Fruit fly (Drosophila melanogaster) whole organism, embryonic: ENCODE results near the gene MESR6.
A peak's percentile ranks its signal among the peaks of the same experiment; 100 is the strongest.

ENCODE experiments used
- CG11085 ChIP-seq: fragments of 200-800 bp; sonication (Bioruptor generic); IDR thresholded peaks from 2 replicates; pipeline ENCODE4 v1.3.6; 2022; ENCODE audit warnings: missing biosample characterization, missing genetic modification characterization
- CG11398 ChIP-seq: fragments of 200-800 bp; sonication (Bioruptor generic); optimal IDR thresholded peaks from 2 replicates; lab custom pipeline; 2016; ENCODE audit warnings: missing biosample characterization, missing genetic modification characterization
- CG12071 ChIP-seq: fragments of 200-800 bp; sonication (Bioruptor generic); optimal IDR thresholded peaks from 3 replicates; lab custom pipeline; 2018; ENCODE audit warnings: missing biosample characterization, mild to moderate bottlenecking, missing genetic modification characterization
- CG13775 ChIP-seq: fragments of 200-800 bp; sonication (Bioruptor generic); optimal IDR thresholded peaks from 3 replicates; lab custom pipeline; 2017; ENCODE audit warnings: missing biosample characterization, mild to moderate bottlenecking, missing genetic modification characterization
- CG1603 ChIP-seq: fragments of 200-800 bp; sonication (Bioruptor generic); optimal IDR thresholded peaks from 2 replicates; lab custom pipeline; 2019; ENCODE audit warnings: missing biosample characterization, mild to moderate bottlenecking, missing genetic modification characterization, moderate library complexity
- CG16813 ChIP-seq: fragments of 200-800 bp; sonication (Bioruptor generic); IDR thresholded peaks from 3 replicates; pipeline ENCODE4 v1.3.6; 2022; ENCODE audit warnings: missing biosample characterization, missing genetic modification characterization; ENCODE audit not compliant: partially characterized antibody
- CG17328 ChIP-seq: fragments of 200-800 bp; sonication (Bioruptor generic); IDR thresholded peaks from 2 replicates; pipeline ENCODE4 v1.3.6; 2022; ENCODE audit warnings: missing biosample characterization, missing genetic modification characterization
- CG2199 ChIP-seq: fragments of 200-800 bp; sonication (Bioruptor generic); IDR thresholded peaks from 3 replicates; pipeline ENCODE4 v1.3.6; 2022; ENCODE audit warnings: missing biosample characterization, missing genetic modification characterization
- CG2678 ChIP-seq: fragments of 200-800 bp; sonication (Bioruptor generic); optimal IDR thresholded peaks from 3 replicates; lab custom pipeline; 2019; ENCODE audit warnings: missing biosample characterization, mild to moderate bottlenecking, missing genetic modification characterization, moderate library complexity
- CG34376 ChIP-seq: fragments of 200-800 bp; sonication (Bioruptor generic); optimal IDR thresholded peaks from 2 replicates; lab custom pipeline; 2018; ENCODE audit warnings: missing biosample characterization, mild to moderate bottlenecking, missing genetic modification characterization
- CG42726 ChIP-seq: fragments of 200-800 bp; sonication (Bioruptor generic); IDR thresholded peaks from 2 replicates; pipeline ENCODE4 v1.3.6; 2022; ENCODE audit warnings: missing biosample characterization, missing genetic modification characterization; ENCODE audit not compliant: partially characterized antibody
- CG4404 ChIP-seq: fragments of 200-800 bp; sonication (Bioruptor generic); IDR thresholded peaks from 2 replicates; pipeline ENCODE4 v1.3.6; 2022; ENCODE audit warnings: missing biosample characterization, missing genetic modification characterization
- CG5245 ChIP-seq: fragments of 200-800 bp; sonication (Bioruptor generic); optimal IDR thresholded peaks from 3 replicates; lab custom pipeline; 2016; ENCODE audit warnings: missing biosample characterization, missing genetic modification characterization
- CG6254 ChIP-seq: fragments of 200-800 bp; sonication (Bioruptor generic); optimal IDR thresholded peaks from 3 replicates; lab custom pipeline; 2017; ENCODE audit warnings: mild to moderate bottlenecking, missing biosample characterization, missing genetic modification reagents, missing genetic modification characterization
- CG6272 ChIP-seq: fragments of 200-800 bp; sonication (Bioruptor generic); IDR thresholded peaks from 2 replicates; pipeline ENCODE4 v1.3.6; 2022; ENCODE audit warnings: missing biosample characterization, missing genetic modification characterization
- CG9609 ChIP-seq: fragments of 200-800 bp; sonication (Bioruptor generic); optimal IDR thresholded peaks from 3 replicates; lab custom pipeline; 2016; ENCODE audit warnings: missing biosample characterization, missing genetic modification characterization
- CG9817 ChIP-seq: fragments of 200-800 bp; sonication (Bioruptor generic); optimal IDR thresholded peaks from 2 replicates; lab custom pipeline; 2018; ENCODE audit warnings: missing biosample characterization, mild to moderate bottlenecking, missing genetic modification characterization, moderate library complexity
- Dbx ChIP-seq: fragments of 200-800 bp; sonication (Bioruptor generic); IDR thresholded peaks from 3 replicates; pipeline ENCODE4 v1.3.6; 2022; ENCODE audit warnings: missing biosample characterization, missing genetic modification characterization
- Doc3 ChIP-seq: fragments of 200-800 bp; sonication (Bioruptor generic); IDR thresholded peaks from 3 replicates; pipeline ENCODE4 v1.3.6; 2022; ENCODE audit warnings: missing biosample characterization, missing genetic modification characterization; ENCODE audit not compliant: partially characterized antibody
- Dref ChIP-seq: fragments of 200-800 bp; sonication (Bioruptor generic); IDR thresholded peaks from 2 replicates; pipeline ENCODE4 v1.3.6; 2022; ENCODE audit warnings: missing biosample characterization, missing genetic modification characterization
- Fer1 ChIP-seq: fragments of 200-800 bp; sonication (Bioruptor generic); optimal IDR thresholded peaks from 2 replicates; lab custom pipeline; 2017; ENCODE audit warnings: missing biosample characterization, mild to moderate bottlenecking, missing genetic modification characterization
- Fer2 ChIP-seq: fragments of 200-800 bp; sonication (Bioruptor generic); optimal IDR thresholded peaks from 2 replicates; lab custom pipeline; 2018; ENCODE audit warnings: missing biosample characterization, mild to moderate bottlenecking, missing genetic modification characterization, moderate library complexity
- HLHmδ ChIP-seq: fragments of 200-800 bp; sonication (Bioruptor generic); optimal IDR thresholded peaks from 2 replicates; lab custom pipeline; 2018; ENCODE audit warnings: missing biosample characterization, mild to moderate bottlenecking, missing genetic modification characterization, moderate library complexity
- Hr78 ChIP-seq, 2 experiments: fragments of 200-800 bp in 1 of 2; fragments of >200 bp in 1 of 2; sonication (Bioruptor generic) in 1 of 2; optimal IDR thresholded peaks; 2 replicates each; lab custom pipeline; 2017 to 2019; ENCODE audit warnings: missing biosample characterization in 2 of 2, missing genetic modification characterization in 2 of 2, mild to moderate bottlenecking in 1 of 2, moderate library complexity in 1 of 2
- Mes4 ChIP-seq: fragments of 200-800 bp; sonication (Bioruptor generic); optimal IDR thresholded peaks from 2 replicates; lab custom pipeline; 2016; ENCODE audit warnings: missing biosample characterization, missing genetic modification characterization
- Mrtf ChIP-seq: fragments of 200-800 bp; sonication (Bioruptor generic); IDR thresholded peaks from 3 replicates; pipeline ENCODE4 v1.3.6; 2022; ENCODE audit warnings: missing biosample characterization, missing genetic modification characterization
- Pdp1 ChIP-seq, 2 experiments: fragments of 200-800 bp; sonication (Bioruptor generic); optimal IDR thresholded peaks; 3 replicates each; lab custom pipeline; 2016; ENCODE audit warnings: missing biosample characterization in 2 of 2, missing genetic modification characterization in 2 of 2, mild to moderate bottlenecking in 1 of 2, moderate library complexity in 1 of 2
- Stat92E ChIP-seq, 3 experiments: fragments of >200 bp in 2 of 3; fragments of 200-800 bp in 1 of 3; sonication (Bioruptor generic) in 1 of 3; optimal IDR thresholded peaks; 2 replicates each; lab custom pipeline; 2017 to 2019; ENCODE audit warnings: missing biosample characterization in 3 of 3, missing genetic modification characterization in 3 of 3, mild to moderate bottlenecking in 1 of 3, moderate library complexity in 1 of 3
- Usf ChIP-seq: fragments of 200-800 bp; sonication (Bioruptor generic); optimal IDR thresholded peaks from 2 replicates; lab custom pipeline; 2017; ENCODE audit warnings: missing genotype, missing biosample characterization, missing genetic modification characterization
- bigmax ChIP-seq: fragments of 200-800 bp; sonication (Bioruptor generic); optimal IDR thresholded peaks from 2 replicates; lab custom pipeline; 2018; ENCODE audit warnings: missing biosample characterization, mild to moderate bottlenecking, missing genetic modification characterization
- bsh ChIP-seq, 2 experiments: fragments of 200-800 bp; sonication (Bioruptor generic); optimal IDR thresholded peaks; 2 replicates each; lab custom pipeline; 2017 to 2018; ENCODE audit warnings: mild to moderate bottlenecking in 2 of 2, missing biosample characterization in 2 of 2, missing genetic modification characterization in 2 of 2, moderate library complexity in 1 of 2
- btn ChIP-seq: fragments of 200-800 bp; sonication (Bioruptor generic); optimal IDR thresholded peaks from 2 replicates; lab custom pipeline; 2016; ENCODE audit warnings: missing biosample characterization, missing genetic modification characterization
- crp ChIP-seq, 2 experiments: fragments of 200-800 bp; sonication (Bioruptor generic); optimal IDR thresholded peaks; 2 replicates in 1 of 2; 3 replicates in 1 of 2; lab custom pipeline; 2017; ENCODE audit warnings: missing biosample characterization in 2 of 2, missing genetic modification characterization in 2 of 2, mild to moderate bottlenecking in 1 of 2, moderate library complexity in 1 of 2
- esg ChIP-seq: fragments of 200-800 bp; sonication (Bioruptor generic); conservative IDR thresholded peaks from 2 replicates; pipeline ENCODE4 v1.3.6; 2022; ENCODE audit warnings: missing biosample characterization, missing genetic modification characterization
- gce ChIP-seq: fragments of 200-800 bp; sonication (Bioruptor generic); IDR thresholded peaks from 3 replicates; pipeline ENCODE4 v1.3.6; 2022; ENCODE audit warnings: missing biosample characterization, missing genetic modification characterization
- gem ChIP-seq: fragments of 200-800 bp; sonication (Bioruptor generic); optimal IDR thresholded peaks from 2 replicates; lab custom pipeline; 2019; ENCODE audit warnings: missing biosample characterization, mild to moderate bottlenecking, missing genetic modification characterization, moderate library complexity
- gsb-n ChIP-seq: fragments of 200-800 bp; sonication (Bioruptor generic); optimal IDR thresholded peaks from 3 replicates; lab custom pipeline; 2018; ENCODE audit warnings: missing biosample characterization, mild to moderate bottlenecking, missing genetic modification characterization
- hb ChIP-seq: fragments of 200-800 bp; sonication (Bioruptor generic); IDR thresholded peaks from 3 replicates; pipeline ENCODE4 v1.3.6; 2022; ENCODE audit warnings: missing biosample characterization, missing genetic modification characterization; ENCODE audit not compliant: partially characterized antibody
- ind ChIP-seq: fragments of 200-800 bp; sonication (Bioruptor generic); optimal IDR thresholded peaks from 3 replicates; lab custom pipeline; 2016; ENCODE audit warnings: missing biosample characterization, missing genetic modification characterization
- klu ChIP-seq: fragments of 200-800 bp; sonication (Bioruptor generic); IDR thresholded peaks from 2 replicates; pipeline ENCODE4 v1.3.6; 2022; ENCODE audit warnings: missing biosample characterization, missing genetic modification characterization
- onecut ChIP-seq: fragments of 200-800 bp; sonication (Bioruptor generic); IDR thresholded peaks from 2 replicates; pipeline ENCODE4 v1.3.6; 2022; ENCODE audit warnings: missing biosample characterization, missing genetic modification characterization
- prd ChIP-seq, 3 experiments: fragments of >200 bp in 2 of 3; fragments of 200-800 bp in 1 of 3; sonication (Bioruptor generic) in 1 of 3; optimal IDR thresholded peaks in 2 of 3; IDR thresholded peaks in 1 of 3; 2 replicates in 2 of 3; 3 replicates in 1 of 3; pipeline versions ENCODE4 v1.3.6 to Lab custom; 2017 to 2022; ENCODE audit warnings: missing biosample characterization in 1 of 3, missing genetic modification characterization in 1 of 3
- repo ChIP-seq: fragments of 200-800 bp; sonication (Bioruptor generic); optimal IDR thresholded peaks from 2 replicates; lab custom pipeline; 2016; ENCODE audit warnings: missing biosample characterization, missing genetic modification characterization
- slbo ChIP-seq: fragments of 200-800 bp; sonication (Bioruptor generic); IDR thresholded peaks from 2 replicates; pipeline ENCODE4 v1.3.6; 2022; ENCODE audit warnings: missing biosample characterization, missing genetic modification characterization
- sqz ChIP-seq: fragments of 200-800 bp; sonication (Bioruptor generic); optimal IDR thresholded peaks from 3 replicates; lab custom pipeline; 2018; ENCODE audit warnings: missing biosample characterization, mild to moderate bottlenecking, missing genetic modification characterization
- tna ChIP-seq: fragments of 200-800 bp; sonication (Bioruptor generic); IDR thresholded peaks from 2 replicates; pipeline ENCODE4 v1.3.6; 2022; ENCODE audit warnings: missing biosample characterization, missing genetic modification characterization; ENCODE audit not compliant: partially characterized antibody

The MESR6 gene

DNA sequence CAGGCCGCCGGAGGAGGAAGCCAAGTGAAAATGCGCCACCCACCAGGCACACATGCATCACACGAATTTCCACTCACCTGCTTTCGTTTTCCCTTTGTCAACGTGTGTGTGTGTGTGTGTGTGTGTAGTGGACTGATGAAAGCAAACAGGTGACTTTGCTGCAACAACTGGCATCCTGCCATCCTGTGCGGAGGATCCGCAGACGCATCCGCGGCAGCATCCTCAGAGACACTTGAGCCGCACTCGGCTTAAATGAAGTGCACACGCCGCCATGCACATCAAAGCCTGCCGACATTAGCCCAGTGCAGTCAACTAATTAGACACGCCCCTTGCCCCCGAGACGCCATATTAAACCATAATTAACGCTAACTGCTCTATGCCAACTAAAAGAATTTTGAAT lies 33.6 kb upstream of the MESR6 start:
- TF ChIP-seq hb (GFP tag; lab: Robert Waterston, UW) (0 out of 3 replicates have a peak, but pooled peaks have one; percentile 22), klu (GFP tag; lab: Robert Waterston, UW) (no peak), CG13775 (peak; percentile 91), esg (no peak), Doc3 (GFP tag; lab: Robert Waterston, UW) (no peak), Usf (GFP tag; lab: Kevin White, UChicago) (no peak), CG5245 (no peak), gce (0 out of 3 replicates have a peak, but pooled peaks have one; percentile 8), CG2199 (0 out of 3 replicates have a peak, but pooled peaks have one; percentile 39), bsh (GFP tag; optimal IDR thresholded peaks at IDR 0.05; lab: Kevin White, UChicago) (peak in 1 of 2 experiments; percentile 22), onecut (GFP tag; lab: Robert Waterston, UW) (no peak), CG11085 (0 out of 2 replicates have a peak, but pooled peaks have one; percentile 7), Hr78 (GFP tag; optimal IDR thresholded peaks at IDR 0.05; lab: Kevin White, UChicago) (no peak), Dbx (0 out of 3 replicates have a peak, but pooled peaks have one; percentile 36), CG1603 (tag; lab: Kevin White, UChicago) (no peak), CG34376 (GFP tag; lab: Kevin White, UChicago) (no peak), Mrtf (no peak), sqz (GFP tag; lab: Kevin White, UChicago) (no peak), Fer2 (tag; lab: Kevin White, UChicago) (no peak), CG4404 (GFP tag; lab: Robert Waterston, UW) (no peak), CG11398 (GFP tag; lab: Kevin White, UChicago) (no peak), prd (optimal IDR thresholded peaks at IDR 0.05; lab: Kevin White, UChicago) (no peak), prd (GFP tag; IDR thresholded peaks at IDR 0.05; lab: Robert Waterston, UW) (peak; percentile 37; the same call in 1 of the 3 replicates), ind (no peak)

dm6 chr3L:19062472-19063409 lies 29.7 kb upstream of the MESR6 start, which contains the start of the genes Ugt316A1 and Sfxn2:
Ugt316A1 (minus strand) TSS chr3L:19062816.
Sfxn2 (plus strand) TSS chr3L:19063165.
- TF ChIP-seq CG42726 (GFP tag; lab: Robert Waterston, UW) (peak; percentile 53; the same call in 1 of the 2 replicates), crp (GFP tag; optimal IDR thresholded peaks at IDR 0.05; lab: Kevin White, UChicago) (peak in 1 of 2 experiments; percentile 62), gem (peak; percentile 52), Fer1 (GFP tag; lab: Kevin White, UChicago) (peak; percentile 9), slbo (GFP tag; lab: Robert Waterston, UW) (peak; percentile 68), tna (GFP tag; lab: Robert Waterston, UW) (no peak), HLHmδ (peak; percentile 17), Stat92E (GFP tag; optimal IDR thresholded peaks at IDR 0.05; lab: Kevin White, UChicago) (peak in 1 of 3 experiments; percentile 56), btn (GFP tag; lab: Kevin White, UChicago) (no peak), gsb-n (tag; lab: Kevin White, UChicago) (peak; percentile 42), Pdp1 (GFP tag; optimal IDR thresholded peaks at IDR 0.05; lab: Kevin White, UChicago) (peak; percentile 6 to 19), Mes4 (GFP tag; lab: Kevin White, UChicago) (no peak), bigmax (GFP tag; lab: Kevin White, UChicago) (no peak), Dref (GFP tag; lab: Robert Waterston, UW) (no peak), CG2678 (tag; lab: Kevin White, UChicago) (no peak), CG9609 (GFP tag; lab: Kevin White, UChicago) (no peak), CG6254 (GFP tag; lab: Kevin White, UChicago) (no peak), Fer2 (tag; lab: Kevin White, UChicago) (no peak), CG17328 (peak; percentile 41; the same call in 1 of the 2 replicates), repo (GFP tag; lab: Kevin White, UChicago) (no peak), CG12071 (GFP tag; lab: Kevin White, UChicago) (no peak), Mrtf (no peak), ind (peak; percentile 42), CG6272 (GFP tag; lab: Robert Waterston, UW) (peak; percentile 45), CG9817 (peak; percentile 49), CG16813 (peak; percentile 7; the same call in 1 of the 3 replicates)
